Worm (Caenorhabditis elegans) whole organism, young adult: ENCODE measurements around the gene W09H1.3.

ENCODE experiments used
- B0019.2 ChIP-seq: fragments of 200-800 bp; sonication (Bioruptor generic); conservative IDR thresholded peaks from 2 replicates; pipeline ENCODE4 v1.3.6; 2022; ENCODE audit warnings: missing genetic modification reagents, missing genetic modification characterization, missing compliant biosample characterization
- B0261.1 ChIP-seq: sonication (generic microtip); optimal IDR thresholded peaks from 2 replicates; lab custom pipeline; 2016; ENCODE audit warnings: mild to moderate bottlenecking, missing genetic modification characterization, moderate library complexity, missing compliant biosample characterization
- C06A6.2 ChIP-seq: fragments of 200-800 bp; sonication (Bioruptor generic); conservative IDR thresholded peaks from 2 replicates; pipeline ENCODE4 v1.3.6; 2022; ENCODE audit warnings: missing genetic modification characterization, missing compliant biosample characterization
- C17E4.6 ChIP-seq: fragments of 200-800 bp; sonication (Bioruptor generic); IDR thresholded peaks from 2 replicates; pipeline ENCODE4 v1.3.6; 2022; ENCODE audit warnings: missing genetic modification reagents, missing genetic modification characterization, missing compliant biosample characterization
- D2030.7 ChIP-seq: fragments of 200-800 bp; sonication (Bioruptor generic); IDR thresholded peaks from 2 replicates; pipeline ENCODE4 v1.3.6; 2022; ENCODE audit warnings: missing genetic modification reagents, missing genetic modification characterization, missing compliant biosample characterization
- F10E7.11 ChIP-seq: sonication (generic microtip); optimal IDR thresholded peaks from 2 replicates; lab custom pipeline; 2017; ENCODE audit warnings: mild to moderate bottlenecking, missing genetic modification characterization, moderate library complexity, missing compliant biosample characterization
- F39B2.1 ChIP-seq: fragments of 200-800 bp; sonication (Bioruptor generic); IDR thresholded peaks from 2 replicates; pipeline ENCODE4 v1.3.6; 2022; ENCODE audit warnings: missing genetic modification reagents, missing genetic modification characterization, missing compliant biosample characterization
- F49E8.2 ChIP-seq: sonication (generic microtip); optimal IDR thresholded peaks from 3 replicates; lab custom pipeline; 2017; ENCODE audit warnings: missing genetic modification characterization, mild to moderate bottlenecking, missing compliant biosample characterization, antibody characterized with exemption, moderate library complexity; ENCODE audit not compliant: insufficient read depth
- T07F8.4 ChIP-seq: sonication (generic microtip); optimal IDR thresholded peaks from 2 replicates; lab custom pipeline; 2016; ENCODE audit warnings: mild to moderate bottlenecking, missing genetic modification characterization, moderate library complexity, missing compliant biosample characterization
- Y95B8A.8 ChIP-seq: fragments of 200-800 bp; sonication (Bioruptor generic); IDR thresholded peaks from 2 replicates; pipeline ENCODE4 v1.3.6; 2022; ENCODE audit warnings: missing genetic modification reagents, missing genetic modification characterization, missing compliant biosample characterization
- ZK185.1 ChIP-seq: sonication (generic microtip); optimal IDR thresholded peaks from 2 replicates; lab custom pipeline; 2016; ENCODE audit warnings: mild to moderate bottlenecking, missing genetic modification characterization, missing compliant biosample characterization; ENCODE audit not compliant: poor library complexity, severe bottlenecking
- athp-1 ChIP-seq: sonication (generic microtip); optimal IDR thresholded peaks from 2 replicates; lab custom pipeline; 2017; ENCODE audit warnings: mild to moderate bottlenecking, missing genetic modification characterization, missing compliant biosample characterization
- attf-5 ChIP-seq: fragments of 200-800 bp; sonication (Bioruptor generic); optimal IDR thresholded peaks from 2 replicates; lab custom pipeline; 2018; ENCODE audit warnings: mild to moderate bottlenecking, missing genetic modification characterization, missing compliant biosample characterization
- bed-1 ChIP-seq: fragments of 200-800 bp; sonication (Bioruptor generic); IDR thresholded peaks from 2 replicates; pipeline ENCODE4 v1.3.6; 2022; ENCODE audit warnings: missing genetic modification reagents, missing genetic modification characterization, missing compliant biosample characterization
- bed-2 ChIP-seq: fragments of 200-800 bp; sonication (Bioruptor generic); IDR thresholded peaks from 2 replicates; pipeline ENCODE4 v1.3.6; 2022; ENCODE audit warnings: missing genetic modification reagents, missing genetic modification characterization, missing compliant biosample characterization
- ceh-100 ChIP-seq: fragments of 200-800 bp; sonication (Bioruptor generic); IDR thresholded peaks from 2 replicates; pipeline ENCODE4 v1.3.6; 2022; ENCODE audit warnings: missing genetic modification reagents, missing genetic modification characterization, missing compliant biosample characterization
- ceh-58 ChIP-seq: fragments of 200-800 bp; sonication (Bioruptor generic); IDR thresholded peaks from 2 replicates; pipeline ENCODE4 v1.3.6; 2022; ENCODE audit warnings: missing genetic modification characterization, missing compliant biosample characterization
- die-1 ChIP-seq: sonication (generic microtip); optimal IDR thresholded peaks from 2 replicates; lab custom pipeline; 2016; ENCODE audit warnings: missing genotype, mild to moderate bottlenecking, missing genetic modification characterization, missing compliant biosample characterization
- dpl-1 ChIP-seq: fragments of 150-350 bp; optimal IDR thresholded peaks from 2 replicates; lab custom pipeline; 2014; ENCODE audit warnings: missing biosample characterization, missing genetic modification reagents, missing genetic modification characterization
- egl-44 ChIP-seq: fragments of 200-800 bp; sonication (Bioruptor generic); IDR thresholded peaks from 2 replicates; pipeline ENCODE4 v1.3.6; 2022; ENCODE audit warnings: missing genetic modification reagents, missing genetic modification characterization, missing compliant biosample characterization
- egrh-3 ChIP-seq: fragments of 200-800 bp; sonication (Bioruptor generic); IDR thresholded peaks from 2 replicates; pipeline ENCODE4 v1.3.6; 2022; ENCODE audit warnings: missing genetic modification reagents, missing genetic modification characterization, missing compliant biosample characterization
- ets-4 ChIP-seq: fragments of 200-800 bp; sonication (Bioruptor generic); optimal IDR thresholded peaks from 2 replicates; lab custom pipeline; 2018; ENCODE audit warnings: mild to moderate bottlenecking, missing genetic modification characterization, missing compliant biosample characterization
- hlh-12 ChIP-seq: sonication (generic microtip); optimal IDR thresholded peaks from 2 replicates; lab custom pipeline; 2016; ENCODE audit warnings: missing genetic modification characterization, missing compliant biosample characterization
- hmg-1.2 ChIP-seq: fragments of 200-800 bp; sonication (Bioruptor generic); IDR thresholded peaks from 2 replicates; pipeline ENCODE4 v1.3.6; 2022; ENCODE audit warnings: missing genetic modification reagents, missing genetic modification characterization, missing compliant biosample characterization
- lag-1 ChIP-seq: fragments of 200-800 bp; sonication (Bioruptor generic); IDR thresholded peaks from 2 replicates; pipeline ENCODE4 v1.3.6; 2022; ENCODE audit warnings: missing genetic modification reagents, missing genetic modification characterization, missing compliant biosample characterization
- let-607 ChIP-seq, 2 experiments: fragments of 200-800 bp in 1 of 2; sonication (Bioruptor generic) in 1 of 2; sonication (generic microtip) in 1 of 2; optimal IDR thresholded peaks; 2 replicates each; lab custom pipeline; 2016 to 2018; ENCODE audit warnings: mild to moderate bottlenecking in 2 of 2, missing compliant biosample characterization in 2 of 2, missing genetic modification characterization in 2 of 2, moderate library complexity in 2 of 2, missing genotype in 1 of 2
- lin-26 ChIP-seq: fragments of 200-800 bp; sonication (Bioruptor generic); IDR thresholded peaks from 2 replicates; pipeline ENCODE4 v1.3.6; 2022; ENCODE audit warnings: missing genetic modification reagents, missing genetic modification characterization, missing compliant biosample characterization
- lin-35 ChIP-seq, 3 experiments: fragments of 150-350 bp in 2 of 3; sonication (generic microtip) in 1 of 3; optimal IDR thresholded peaks; 2 replicates each; lab custom pipeline; 2014 to 2018; ENCODE audit warnings: missing biosample characterization in 3 of 3, missing genetic modification characterization in 3 of 3, missing genetic modification reagents in 3 of 3
- lir-1 ChIP-seq: fragments of 200-800 bp; sonication (Bioruptor generic); conservative IDR thresholded peaks from 2 replicates; pipeline ENCODE4 v1.3.6; 2022; ENCODE audit warnings: missing genetic modification reagents, missing genetic modification characterization, missing compliant biosample characterization
- lsy-27 ChIP-seq: sonication (generic microtip); optimal IDR thresholded peaks from 2 replicates; lab custom pipeline; 2017; ENCODE audit warnings: missing genetic modification characterization, mild to moderate bottlenecking, missing compliant biosample characterization, antibody characterized with exemption, missing genotype, borderline replicate concordance; ENCODE audit not compliant: insufficient read depth
- madf-8 ChIP-seq: fragments of 200-800 bp; sonication (Bioruptor generic); conservative IDR thresholded peaks from 2 replicates; pipeline ENCODE4 v1.3.6; 2022; ENCODE audit warnings: missing genetic modification reagents, missing genetic modification characterization, missing compliant biosample characterization
- nfya-1 ChIP-seq: sonication (generic microtip); optimal IDR thresholded peaks from 2 replicates; lab custom pipeline; 2017; ENCODE audit warnings: antibody characterized with exemption, missing compliant biosample characterization, missing genetic modification characterization, borderline replicate concordance; ENCODE audit not compliant: insufficient read depth
- nhr-179 ChIP-seq: sonication (generic microtip); optimal IDR thresholded peaks from 2 replicates; lab custom pipeline; 2016; ENCODE audit warnings: mild to moderate bottlenecking, missing genetic modification characterization, missing compliant biosample characterization
- nhr-90 ChIP-seq: sonication (generic microtip); optimal IDR thresholded peaks from 2 replicates; lab custom pipeline; 2016; ENCODE audit warnings: missing genotype, mild to moderate bottlenecking, missing genetic modification characterization, missing compliant biosample characterization
- pbrm-1 ChIP-seq: fragments of 200-800 bp; sonication (Bioruptor generic); IDR thresholded peaks from 2 replicates; pipeline ENCODE4 v1.3.6; 2022; ENCODE audit warnings: missing genetic modification reagents, missing genetic modification characterization, missing compliant biosample characterization
- snpc-3.4 ChIP-seq: sonication (generic microtip); optimal IDR thresholded peaks from 2 replicates; lab custom pipeline; 2017; ENCODE audit warnings: missing genetic modification characterization, mild to moderate bottlenecking, missing compliant biosample characterization, antibody characterized with exemption, moderate library complexity, missing genotype, missing genetic modification reagents
- somi-1 ChIP-seq: fragments of 200-800 bp; sonication (Bioruptor generic); optimal IDR thresholded peaks from 2 replicates; lab custom pipeline; 2018; ENCODE audit warnings: mild to moderate bottlenecking, missing genetic modification characterization, missing compliant biosample characterization
- tlf-1 ChIP-seq: fragments of 200-800 bp; sonication (Bioruptor generic); optimal IDR thresholded peaks from 2 replicates; lab custom pipeline; 2018; ENCODE audit warnings: mild to moderate bottlenecking, missing genetic modification characterization, missing compliant biosample characterization
- unc-62 ChIP-seq: fragments of 150-350 bp; optimal IDR thresholded peaks from 2 replicates; lab custom pipeline; 2014; ENCODE audit warnings: missing biosample characterization, missing genetic modification reagents, missing genetic modification characterization
- xnd-1 ChIP-seq: sonication (generic microtip); optimal IDR thresholded peaks from 2 replicates; lab custom pipeline; 2016; ENCODE audit warnings: missing genotype, missing genetic modification reagents, missing genetic modification characterization, missing compliant biosample characterization
- zfh-2 ChIP-seq: fragments of 200-800 bp; sonication (Bioruptor generic); conservative IDR thresholded peaks from 2 replicates; pipeline ENCODE4 v1.3.6; 2022; ENCODE audit warnings: missing genetic modification reagents, missing genetic modification characterization, missing compliant biosample characterization
- zim-3 ChIP-seq: sonication (generic microtip); optimal IDR thresholded peaks from 2 replicates; lab custom pipeline; 2017; ENCODE audit warnings: mild to moderate bottlenecking, missing genetic modification characterization, moderate library complexity, missing compliant biosample characterization
- ztf-25 ChIP-seq: fragments of 200-800 bp; sonication (Bioruptor generic); IDR thresholded peaks from 2 replicates; pipeline ENCODE4 v1.3.6; 2022; ENCODE audit warnings: missing genetic modification reagents, missing genetic modification characterization, missing compliant biosample characterization
- ztf-26 ChIP-seq: sonication (generic microtip); optimal IDR thresholded peaks from 2 replicates; lab custom pipeline; 2017; ENCODE audit warnings: missing genetic modification characterization, missing compliant biosample characterization
- ztf-28 ChIP-seq: fragments of 200-800 bp; sonication (Bioruptor generic); IDR thresholded peaks from 2 replicates; pipeline ENCODE4 v1.3.6; 2022; ENCODE audit warnings: missing genetic modification reagents, missing genetic modification characterization, missing compliant biosample characterization

The W09H1.3 gene

ce11 chrII:13148247-13148646, 36.0 kb upstream of the W09H1.3 start:
- TF ChIP-seq xnd-1 (tag; lab: Kevin White, UChicago) (no peak), egl-44 (GFP tag; lab: Robert Waterston, UW) (no peak), hmg-1.2 (GFP tag; lab: Robert Waterston, UW) (no peak), ceh-100 (GFP tag; lab: Robert Waterston, UW) (no peak), nfya-1 (tag; lab: Kevin White, UChicago) (no peak), lin-26 (no peak), snpc-3.4 (tag; lab: Kevin White, UChicago) (no peak), zim-3 (tag; lab: Kevin White, UChicago) (no peak), ztf-25 (no peak), pbrm-1 (GFP tag; lab: Robert Waterston, UW) (no peak), hlh-12 (tag; lab: Kevin White, UChicago) (no peak), madf-8 (no peak), tlf-1 (GFP tag; lab: Kevin White, UChicago) (no peak), ZK185.1 (no peak), B0019.2 (GFP tag; lab: Robert Waterston, UW) (no peak)

- no peak for TF ChIP-seq lsy-27 (tag; lab: Kevin White, UChicago)
- no peak for TF ChIP-seq ztf-28
- no peak for TF ChIP-seq lin-26
- no peak for TF ChIP-seq lin-35 (GFP tag; optimal IDR thresholded peaks at IDR 0.05; lab: Kevin White, UChicago)
- no peak for TF ChIP-seq die-1 (tag; lab: Kevin White, UChicago)
- TF ChIP-seq ztf-26 (tag; lab: Kevin White, UChicago): peak; percentile 30
Measured at ce11 chrII:13149965-13150364, 34.3 kb upstream of the W09H1.3 start.

- no peak for TF ChIP-seq egl-44 (GFP tag; lab: Robert Waterston, UW)
- no peak for TF ChIP-seq nfya-1 (tag; lab: Kevin White, UChicago)
- no peak for TF ChIP-seq lin-35 (GFP tag; optimal IDR thresholded peaks at IDR 0.05; lab: Kevin White, UChicago)
- TF ChIP-seq F49E8.2 (tag; lab: Kevin White, UChicago): no peak
- no peak for TF ChIP-seq nhr-179 (tag; lab: Kevin White, UChicago)
- no peak for TF ChIP-seq nhr-90 (tag; lab: Kevin White, UChicago)
- no peak for TF ChIP-seq lir-1
- TF ChIP-seq let-607 (tag; optimal IDR thresholded peaks at IDR 0.05; lab: Kevin White, UChicago): no peak
- no peak for TF ChIP-seq D2030.7 (GFP tag; lab: Robert Waterston, UW)
- 0 out of 2 replicates have a peak, but pooled peaks have one; percentile 13 for TF ChIP-seq zfh-2 (GFP tag; lab: Robert Waterston, UW)
- no peak for TF ChIP-seq athp-1 (tag; lab: Kevin White, UChicago)
- 0 out of 2 replicates have a peak, but pooled peaks have one; percentile 19 for TF ChIP-seq egrh-3
Measured at ce11 chrII:13152409-13152808, 31.8 kb upstream of the W09H1.3 start.

ce11 chrII:13153299-13153698, 30.9 kb upstream of the W09H1.3 start, which contains the start of gene spe-18:
spe-18 (minus strand) TSS chrII:13153399.
- no peak for TF ChIP-seq ceh-58 (GFP tag; lab: Robert Waterston, UW)
- TF ChIP-seq C06A6.2 (GFP tag; lab: Robert Waterston, UW): no peak
- no peak for TF ChIP-seq bed-1 (GFP tag; lab: Robert Waterston, UW)
- TF ChIP-seq C17E4.6 (GFP tag; lab: Robert Waterston, UW): no peak
- TF ChIP-seq dpl-1 (GFP tag; lab: Kevin White, UChicago): no peak
- TF ChIP-seq bed-2 (GFP tag; lab: Robert Waterston, UW): no peak
- TF ChIP-seq F39B2.1 (GFP tag; lab: Robert Waterston, UW): no peak
- TF ChIP-seq somi-1: no peak
- no peak for TF ChIP-seq F10E7.11 (tag; lab: Kevin White, UChicago)
- no peak for TF ChIP-seq T07F8.4 (tag; lab: Kevin White, UChicago)
- no peak for TF ChIP-seq ets-4 (GFP tag; lab: Kevin White, UChicago)
- no peak for TF ChIP-seq Y95B8A.8 (GFP tag; lab: Robert Waterston, UW)
- no peak for TF ChIP-seq unc-62
- TF ChIP-seq B0261.1 (tag; lab: Kevin White, UChicago): no peak
- TF ChIP-seq lag-1: no peak
- TF ChIP-seq attf-5 (GFP tag; lab: Kevin White, UChicago): no peak
